Worm (Caenorhabditis elegans) whole organism, early embryonic: ENCODE data around the gene F49H6.8.

Experiments
- F13C5.2 ChIP-seq: sonication (generic microtip); optimal IDR thresholded peaks from 2 replicates; lab custom pipeline; 2017; ENCODE audit warnings: mild to moderate bottlenecking, missing genetic modification characterization, inconsistent platforms, missing compliant biosample characterization
- ama-1 ChIP-seq: fragments of 150-350 bp; optimal IDR thresholded peaks from 2 replicates; lab custom pipeline; 2014
- ets-7 ChIP-seq: sonication (generic microtip); optimal IDR thresholded peaks from 2 replicates; lab custom pipeline; 2016; ENCODE audit warnings: missing genotype, missing genetic modification characterization, missing compliant biosample characterization
- flt-1 ChIP-seq: fragments of 200-800 bp; sonication (Bioruptor generic); IDR thresholded peaks from 2 replicates; pipeline ENCODE4 v1.3.6; 2022; ENCODE audit warnings: missing genetic modification characterization, missing compliant biosample characterization
- hmg-4 ChIP-seq: fragments of 200-800 bp; sonication (Bioruptor generic); optimal IDR thresholded peaks from 2 replicates; lab custom pipeline; 2018; ENCODE audit warnings: mild to moderate bottlenecking, missing genetic modification characterization, missing compliant biosample characterization
- hnd-1 ChIP-seq: sonication (generic microtip); optimal IDR thresholded peaks from 2 replicates; lab custom pipeline; 2016; ENCODE audit warnings: missing genetic modification characterization, missing compliant biosample characterization
- pes-1 ChIP-seq: fragments of 200-800 bp; sonication (Bioruptor generic); IDR thresholded peaks from 2 replicates; pipeline ENCODE4 v1.3.6; 2022; ENCODE audit warnings: missing genetic modification reagents, missing genetic modification characterization, missing compliant biosample characterization
- scrt-1 ChIP-seq: fragments of 200-800 bp; sonication (Bioruptor generic); IDR thresholded peaks from 2 replicates; pipeline ENCODE4 v1.3.6; 2022; ENCODE audit warnings: missing genetic modification characterization, missing compliant biosample characterization
- tra-4 ChIP-seq: sonication (generic microtip); optimal IDR thresholded peaks from 2 replicates; lab custom pipeline; 2017; ENCODE audit warnings: missing genetic modification characterization, missing compliant biosample characterization

DNA sequence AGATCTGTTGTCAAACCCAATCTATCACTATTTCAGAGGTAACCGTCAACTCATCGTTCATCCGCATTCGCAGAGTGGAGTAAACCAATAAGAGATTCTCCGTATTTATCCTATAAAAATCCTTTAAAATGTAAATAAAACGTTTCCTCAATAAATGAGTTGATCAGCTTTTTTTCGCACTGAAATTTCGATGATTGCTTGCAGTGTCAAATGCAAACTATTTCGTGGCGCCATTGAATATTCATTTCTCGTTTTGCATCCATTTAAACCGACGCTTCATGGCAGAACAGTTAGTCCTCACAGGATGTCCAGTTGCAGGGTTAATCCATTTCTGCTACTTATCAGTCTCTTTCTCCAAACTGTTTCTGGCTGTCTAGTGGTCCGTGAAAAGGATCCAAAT, 39.1 kb upstream of the F49H6.8 start, which contains the start of gene F28B1.9:
- TF ChIP-seq hmg-4 (GFP tag; lab: Kevin White, UChicago) (no peak), flt-1 (no peak), ama-1 (lab: Kevin White, UChicago) (no peak), pes-1 (no peak), hnd-1 (tag; lab: Kevin White, UChicago) (no peak), tra-4 (tag; lab: Kevin White, UChicago) (no peak), ets-7 (tag; lab: Kevin White, UChicago) (no peak), F13C5.2 (tag; lab: Kevin White, UChicago) (no peak), scrt-1 (GFP tag; lab: Robert Waterston, UW) (no peak)
